Fruit fly (Drosophila melanogaster) whole organism, prepupa: ENCODE results near the gene Ctu2.

Experiments
- Blimp-1 ChIP-seq: fragments of 200-800 bp; sonication (Bioruptor generic); optimal IDR thresholded peaks from 3 replicates; lab custom pipeline; 2017; ENCODE audit warnings: missing biosample characterization, missing genetic modification characterization, mild to moderate bottlenecking, moderate library complexity, missing genetic modification reagents
- CG10631 ChIP-seq: fragments of 200-800 bp; sonication (Bioruptor generic); optimal IDR thresholded peaks from 2 replicates; lab custom pipeline; 2016; ENCODE audit warnings: missing biosample characterization, missing genetic modification characterization
- CG10669 ChIP-seq: fragments of 200-800 bp; sonication (Bioruptor generic); optimal IDR thresholded peaks from 3 replicates; lab custom pipeline; 2018; ENCODE audit warnings: missing biosample characterization, mild to moderate bottlenecking, missing genetic modification characterization, moderate library complexity
- CG11294 ChIP-seq: fragments of 200-800 bp; sonication (Bioruptor generic); IDR thresholded peaks from 2 replicates; pipeline ENCODE4 v1.3.6; 2022; ENCODE audit warnings: missing biosample characterization, missing genetic modification characterization
- CG11902 ChIP-seq: fragments of 200-800 bp; sonication (Bioruptor generic); optimal IDR thresholded peaks from 3 replicates; lab custom pipeline; 2016; ENCODE audit warnings: missing biosample characterization, missing genetic modification characterization
- CG15336 ChIP-seq: fragments of 200-800 bp; sonication (Bioruptor generic); IDR thresholded peaks from 2 replicates; pipeline ENCODE4 v1.3.6; 2022; ENCODE audit warnings: missing biosample characterization, missing genetic modification characterization
- CG1621 ChIP-seq: fragments of 200-800 bp; sonication (Bioruptor generic); optimal IDR thresholded peaks from 3 replicates; lab custom pipeline; 2018; ENCODE audit warnings: missing biosample characterization, mild to moderate bottlenecking, missing genetic modification characterization
- CG16779 ChIP-seq: fragments of 200-800 bp; sonication (Bioruptor generic); optimal IDR thresholded peaks from 3 replicates; lab custom pipeline; 2017; ENCODE audit warnings: missing biosample characterization, mild to moderate bottlenecking, missing genetic modification characterization
- CG3032 ChIP-seq: fragments of 200-800 bp; optimal IDR thresholded peaks from 2 replicates; lab custom pipeline; 2019; ENCODE audit warnings: missing biosample characterization, mild to moderate bottlenecking, missing genetic modification characterization, moderate library complexity
- CG31627 ChIP-seq: fragments of 200-800 bp; sonication (Bioruptor generic); optimal IDR thresholded peaks from 3 replicates; lab custom pipeline; 2016; ENCODE audit warnings: missing biosample characterization, missing genetic modification characterization
- CG32006 ChIP-seq: fragments of 200-800 bp; sonication (Bioruptor generic); optimal IDR thresholded peaks from 3 replicates; lab custom pipeline; 2017; ENCODE audit warnings: missing biosample characterization, mild to moderate bottlenecking, missing genetic modification characterization
- CG3919 ChIP-seq: fragments of 200-800 bp; sonication (Bioruptor generic); optimal IDR thresholded peaks from 3 replicates; lab custom pipeline; 2016; ENCODE audit warnings: missing biosample characterization, missing genetic modification characterization
- CG4318 ChIP-seq: fragments of 200-800 bp; sonication (Bioruptor generic); optimal IDR thresholded peaks from 3 replicates; lab custom pipeline; 2017; ENCODE audit warnings: missing biosample characterization, mild to moderate bottlenecking, missing genetic modification characterization
- CG6163 ChIP-seq: fragments of 200-800 bp; sonication (Bioruptor generic); IDR thresholded peaks from 3 replicates; pipeline ENCODE4 v1.3.6; 2022; ENCODE audit warnings: missing biosample characterization, missing genetic modification characterization
- CG6276 ChIP-seq: fragments of 200-800 bp; sonication (Bioruptor generic); optimal IDR thresholded peaks from 2 replicates; lab custom pipeline; 2017; ENCODE audit warnings: missing biosample characterization, mild to moderate bottlenecking, missing genetic modification characterization
- CG6792 ChIP-seq: fragments of 200-800 bp; sonication (Bioruptor generic); optimal IDR thresholded peaks from 3 replicates; lab custom pipeline; 2016; ENCODE audit warnings: missing biosample characterization, missing genetic modification characterization
- CG6808 ChIP-seq: fragments of 200-800 bp; sonication (Bioruptor generic); optimal IDR thresholded peaks from 3 replicates; lab custom pipeline; 2017; ENCODE audit warnings: missing biosample characterization, missing genetic modification characterization, mild to moderate bottlenecking, moderate library complexity, missing genetic modification reagents
- CG6854 ChIP-seq: fragments of 200-800 bp; sonication (Bioruptor generic); optimal IDR thresholded peaks from 2 replicates; lab custom pipeline; 2017; ENCODE audit warnings: missing biosample characterization, mild to moderate bottlenecking, missing genetic modification characterization
- CG7368 ChIP-seq: fragments of 200-800 bp; sonication (Bioruptor generic); optimal IDR thresholded peaks from 3 replicates; lab custom pipeline; 2016; ENCODE audit warnings: missing biosample characterization, missing genetic modification characterization
- CG8119 ChIP-seq: fragments of 200-800 bp; sonication (Bioruptor generic); IDR thresholded peaks from 3 replicates; pipeline ENCODE4 v1.3.6; 2022; ENCODE audit warnings: missing biosample characterization, missing genetic modification characterization
- CG8319 ChIP-seq: fragments of 200-800 bp; sonication (Bioruptor generic); optimal IDR thresholded peaks from 3 replicates; lab custom pipeline; 2016; ENCODE audit warnings: missing biosample characterization, missing genetic modification characterization
- CG8632 ChIP-seq: fragments of 200-800 bp; sonication (Bioruptor generic); optimal IDR thresholded peaks from 3 replicates; lab custom pipeline; 2016; ENCODE audit warnings: missing biosample characterization, missing genetic modification characterization
- Eip75B ChIP-seq: fragments of 200-800 bp; sonication (Bioruptor generic); optimal IDR thresholded peaks from 3 replicates; lab custom pipeline; 2016; ENCODE audit warnings: missing biosample characterization, missing genetic modification characterization
- Eip78C ChIP-seq: fragments of 200-800 bp; sonication (Bioruptor generic); peaks from one replicate; lab custom pipeline; 2016; ENCODE audit warnings: missing biosample characterization, missing genetic modification characterization
- Eip93F ChIP-seq: fragments of 200-800 bp; sonication (Bioruptor generic); optimal IDR thresholded peaks from 2 replicates; lab custom pipeline; 2016; ENCODE audit warnings: missing biosample characterization, mild to moderate bottlenecking, missing genetic modification characterization
- Ets21C ChIP-seq: fragments of 200-800 bp; sonication (Bioruptor generic); optimal IDR thresholded peaks from 3 replicates; lab custom pipeline; 2016; ENCODE audit warnings: missing biosample characterization, missing genetic modification characterization
- Ets96B ChIP-seq: fragments of 200-800 bp; optimal IDR thresholded peaks from 2 replicates; lab custom pipeline; 2019; ENCODE audit warnings: missing biosample characterization, mild to moderate bottlenecking, missing genetic modification characterization, moderate library complexity
- Gug ChIP-seq: fragments of 200-800 bp; sonication (Bioruptor generic); IDR thresholded peaks from 2 replicates; pipeline ENCODE4 v1.3.6; 2022; ENCODE audit warnings: missing biosample characterization, missing genetic modification characterization
- Hr38 ChIP-seq: sonication (Bioruptor generic); optimal IDR thresholded peaks from 2 replicates; lab custom pipeline; 2016; ENCODE audit warnings: missing biosample characterization, missing genetic modification characterization
- Hr39 ChIP-seq: fragments of 200-800 bp; sonication (Bioruptor generic); optimal IDR thresholded peaks from 2 replicates; lab custom pipeline; 2016; ENCODE audit warnings: missing biosample characterization, missing genetic modification characterization
- Hr4 ChIP-seq: fragments of 200-800 bp; sonication (Bioruptor generic); optimal IDR thresholded peaks from 3 replicates; lab custom pipeline; 2016; ENCODE audit warnings: missing biosample characterization, missing genetic modification characterization
- Lpt ChIP-seq: fragments of 200-800 bp; sonication (Bioruptor generic); optimal IDR thresholded peaks from 3 replicates; lab custom pipeline; 2016; ENCODE audit warnings: missing biosample characterization, missing genetic modification characterization
- Smox ChIP-seq: fragments of 200-800 bp; sonication (Bioruptor generic); optimal IDR thresholded peaks from 3 replicates; lab custom pipeline; 2016; ENCODE audit warnings: missing biosample characterization, missing genetic modification characterization
- Sox102F ChIP-seq: fragments of 200-800 bp; sonication (Bioruptor generic); optimal IDR thresholded peaks from 2 replicates; lab custom pipeline; 2016; ENCODE audit warnings: missing biosample characterization, mild to moderate bottlenecking, missing genetic modification characterization
- Sox14 ChIP-seq: fragments of 200-800 bp; sonication (Bioruptor generic); optimal IDR thresholded peaks from 3 replicates; lab custom pipeline; 2016; ENCODE audit warnings: missing biosample characterization, missing genetic modification characterization
- Sox15 ChIP-seq: fragments of 200-800 bp; sonication (Bioruptor generic); optimal IDR thresholded peaks from 3 replicates; lab custom pipeline; 2016; ENCODE audit warnings: missing biosample characterization, missing genetic modification characterization
- acj6 ChIP-seq: fragments of 200-800 bp; sonication (Bioruptor generic); optimal IDR thresholded peaks from 3 replicates; lab custom pipeline; 2016; ENCODE audit warnings: missing biosample characterization, missing genetic modification characterization
- cyc ChIP-seq: fragments of 200-800 bp; sonication (Bioruptor generic); optimal IDR thresholded peaks from 3 replicates; lab custom pipeline; 2016; ENCODE audit warnings: missing biosample characterization, missing genetic modification characterization
- dac ChIP-seq: fragments of 200-800 bp; sonication (Bioruptor generic); optimal IDR thresholded peaks from 2 replicates; lab custom pipeline; 2017; ENCODE audit warnings: missing biosample characterization, mild to moderate bottlenecking, missing genetic modification characterization
- dsx ChIP-seq: fragments of 200-800 bp; optimal IDR thresholded peaks from 3 replicates; lab custom pipeline; 2019; ENCODE audit warnings: missing biosample characterization, mild to moderate bottlenecking, missing genetic modification characterization, moderate library complexity; ENCODE audit not compliant: poor library complexity, severe bottlenecking
- eg ChIP-seq: fragments of 200-800 bp; sonication (Bioruptor generic); IDR thresholded peaks from 3 replicates; pipeline ENCODE4 v1.3.6; 2022; ENCODE audit warnings: missing biosample characterization, missing genetic modification characterization
- esn ChIP-seq: fragments of 200-800 bp; sonication (Bioruptor generic); optimal IDR thresholded peaks from 2 replicates; lab custom pipeline; 2016; ENCODE audit warnings: missing biosample characterization, mild to moderate bottlenecking, missing genetic modification characterization, moderate library complexity
- fd59A ChIP-seq: fragments of 200-800 bp; sonication (Bioruptor generic); optimal IDR thresholded peaks from 2 replicates; lab custom pipeline; 2017; ENCODE audit warnings: missing biosample characterization, mild to moderate bottlenecking, missing genetic modification characterization, missing genetic modification reagents
- lz ChIP-seq: fragments of 200-800 bp; sonication (Bioruptor generic); optimal IDR thresholded peaks from 3 replicates; lab custom pipeline; 2016; ENCODE audit warnings: missing biosample characterization, missing genetic modification characterization
- net ChIP-seq: fragments of 200-800 bp; sonication (Bioruptor generic); optimal IDR thresholded peaks from 3 replicates; lab custom pipeline; 2016; ENCODE audit warnings: missing biosample characterization, missing genetic modification characterization
- pdm3 ChIP-seq: fragments of 200-800 bp; sonication (Bioruptor generic); optimal IDR thresholded peaks from 3 replicates; lab custom pipeline; 2016; ENCODE audit warnings: missing biosample characterization, missing genetic modification characterization
- salr ChIP-seq, 2 experiments: fragments of 200-800 bp; sonication (Bioruptor generic); optimal IDR thresholded peaks; 3 replicates each; lab custom pipeline; 2016 to 2018; ENCODE audit warnings: missing biosample characterization in 2 of 2, missing genetic modification characterization in 2 of 2, mild to moderate bottlenecking in 1 of 2
- spab ChIP-seq: fragments of 200-800 bp; sonication (Bioruptor generic); optimal IDR thresholded peaks from 2 replicates; lab custom pipeline; 2017; ENCODE audit warnings: missing biosample characterization, mild to moderate bottlenecking, missing genetic modification characterization, missing genetic modification reagents
- ss ChIP-seq, 2 experiments: fragments of 200-800 bp; sonication (Bioruptor generic); optimal IDR thresholded peaks; 2 replicates in 1 of 2; 3 replicates in 1 of 2; lab custom pipeline; 2017 to 2018; ENCODE audit warnings: mild to moderate bottlenecking in 2 of 2, missing biosample characterization in 2 of 2, missing genetic modification characterization in 2 of 2, moderate library complexity in 1 of 2
- svp ChIP-seq: fragments of 200-800 bp; sonication (Bioruptor generic); peaks from one replicate; lab custom pipeline; 2016; ENCODE audit warnings: missing biosample characterization, missing genetic modification characterization
- topi ChIP-seq: fragments of 200-800 bp; sonication (Bioruptor generic); optimal IDR thresholded peaks from 3 replicates; lab custom pipeline; 2016; ENCODE audit warnings: missing biosample characterization, missing genetic modification characterization
- vri ChIP-seq: fragments of 200-800 bp; sonication (Bioruptor generic); optimal IDR thresholded peaks from 3 replicates; lab custom pipeline; 2016; ENCODE audit warnings: missing biosample characterization, mild to moderate bottlenecking, missing genetic modification characterization

The Ctu2 gene

DNA sequence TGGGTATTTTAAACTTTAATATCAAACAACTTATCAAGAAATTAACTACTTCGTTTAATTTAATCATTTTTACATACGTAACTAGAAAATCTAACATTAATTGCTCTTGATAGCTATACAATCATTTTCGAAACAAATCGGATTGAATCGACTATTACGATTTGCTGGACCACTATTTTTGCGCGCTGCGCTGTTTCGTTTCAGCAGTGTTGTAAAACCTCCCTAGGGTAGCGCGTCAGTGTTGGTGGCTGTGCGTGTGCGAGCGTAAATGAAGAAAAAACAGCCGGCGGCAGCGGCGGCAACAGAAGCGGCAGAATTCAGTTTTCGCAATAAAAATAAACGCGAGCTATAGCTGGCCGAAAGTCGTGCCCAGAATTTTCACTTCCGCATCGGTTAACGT, 40.2 kb upstream of the Ctu2 start, which contains the start of gene CG33116:
TSS of gene CG33116 (plus strand) at position 233 of the 400 bp plus-strand sequence.
- TF ChIP-seq Ets96B (tag; lab: Kevin White, UChicago) (peak; percentile 73), Eip93F (peak; percentile 33), Hr39 (GFP tag; lab: Kevin White, UChicago) (peak; percentile 83), CG6808 (peak; percentile 76), cyc (GFP tag; lab: Kevin White, UChicago) (peak; percentile 86), Sox14 (GFP tag; lab: Kevin White, UChicago) (peak; percentile 87), spab (GFP tag; lab: Kevin White, UChicago) (peak; percentile 70), CG15336 (GFP tag; lab: Robert Waterston, UW) (peak; percentile 89), Eip75B (GFP tag; lab: Kevin White, UChicago) (peak; percentile 83), esn (peak; percentile 89), CG3919 (peak; percentile 92), fd59A (GFP tag; lab: Kevin White, UChicago) (peak; percentile 70), CG10669 (GFP tag; lab: Kevin White, UChicago) (peak; percentile 82), Sox102F (GFP tag; lab: Kevin White, UChicago) (peak; percentile 88), svp (GFP tag; lab: Kevin White, UChicago) (peak; percentile 90), Ets21C (GFP tag; lab: Kevin White, UChicago) (peak; percentile 64), dsx (GFP tag; lab: Kevin White, UChicago) (peak; percentile 72), lz (GFP tag; lab: Kevin White, UChicago) (peak; percentile 87), acj6 (peak; percentile 82), dac (GFP tag; lab: Kevin White, UChicago) (peak; percentile 77), CG7368 (peak; percentile 77), CG11294 (peak; percentile 69), CG31627 (GFP tag; lab: Kevin White, UChicago) (peak; percentile 87), net (GFP tag; lab: Kevin White, UChicago) (peak; percentile 86), salr (GFP tag; optimal IDR thresholded peaks at IDR 0.05; lab: Kevin White, UChicago) (peak; percentile 64 to 84), Hr4 (GFP tag; lab: Kevin White, UChicago) (peak; percentile 92), CG10631 (GFP tag; lab: Kevin White, UChicago) (peak; percentile 74), CG6163 (peak; percentile 85), Eip78C (peak; percentile 96), CG6854 (GFP tag; lab: Kevin White, UChicago) (peak; percentile 71), Gug (GFP tag; lab: Robert Waterston, UW) (peak; percentile 74), CG32006 (peak; percentile 91), CG11902 (GFP tag; lab: Kevin White, UChicago) (peak; percentile 57), Sox15 (GFP tag; lab: Kevin White, UChicago) (peak; percentile 61), Blimp-1 (GFP tag; lab: Kevin White, UChicago) (peak; percentile 39), vri (peak; percentile 88), Smox (peak; percentile 81), CG8632 (GFP tag; lab: Kevin White, UChicago) (peak; percentile 74), CG16779 (peak; percentile 57), CG1621 (tag; lab: Kevin White, UChicago) (peak; percentile 77), CG3032 (tag; lab: Kevin White, UChicago) (peak; percentile 77), CG6792 (GFP tag; lab: Kevin White, UChicago) (peak; percentile 79), pdm3 (GFP tag; lab: Kevin White, UChicago) (peak; percentile 87), ss (GFP tag; optimal IDR thresholded peaks at IDR 0.05; lab: Kevin White, UChicago) (peak; percentile 56 to 75), Lpt (GFP tag; lab: Kevin White, UChicago) (peak; percentile 80), CG8119 (GFP tag; lab: Robert Waterston, UW) (peak; percentile 83), CG4318 (GFP tag; lab: Kevin White, UChicago) (peak; percentile 75), topi (GFP tag; lab: Kevin White, UChicago) (peak; percentile 84), eg (GFP tag; lab: Robert Waterston, UW) (peak; percentile 88), CG8319 (GFP tag; lab: Kevin White, UChicago) (peak; percentile 60), Hr38 (GFP tag; lab: Kevin White, UChicago) (peak; percentile 3), CG6276 (GFP tag; lab: Kevin White, UChicago) (peak; percentile 85)
